Fruit fly (Drosophila melanogaster) whole organism, embryonic: ENCODE results near the gene CG7970.

Experiments used
- Adf1 ChIP-seq: fragments of 200-800 bp; sonication (Bioruptor generic); IDR thresholded peaks from 2 replicates; pipeline ENCODE4 v1.3.6; 2022; ENCODE audit warnings: missing biosample characterization, missing genetic modification characterization
- Atf3 ChIP-seq: fragments of 200-800 bp; sonication (Bioruptor generic); optimal IDR thresholded peaks from 3 replicates; lab custom pipeline; 2016; ENCODE audit warnings: missing biosample characterization, missing genetic modification characterization
- Awh ChIP-seq: fragments of 200-800 bp; sonication (Bioruptor generic); IDR thresholded peaks from 2 replicates; pipeline ENCODE4, ENCODE4 v1.3.6; 2022; ENCODE audit warnings: missing biosample characterization, missing genetic modification characterization
- CG12769 ChIP-seq: fragments of 200-800 bp; sonication (Bioruptor generic); optimal IDR thresholded peaks from 2 replicates; lab custom pipeline; 2019; ENCODE audit warnings: missing biosample characterization, mild to moderate bottlenecking, missing genetic modification characterization, moderate library complexity
- CG14860 ChIP-seq: fragments of 200-800 bp; sonication (Bioruptor generic); IDR thresholded peaks from 3 replicates; pipeline ENCODE4 v1.3.6; 2022; ENCODE audit warnings: missing biosample characterization, missing genetic modification characterization; ENCODE audit not compliant: partially characterized antibody
- CG15269 ChIP-seq: fragments of 200-800 bp; sonication (Bioruptor generic); optimal IDR thresholded peaks from 2 replicates; lab custom pipeline; 2018; ENCODE audit warnings: missing biosample characterization, mild to moderate bottlenecking, missing genetic modification characterization, moderate library complexity
- CG2678 ChIP-seq: fragments of 200-800 bp; sonication (Bioruptor generic); optimal IDR thresholded peaks from 3 replicates; lab custom pipeline; 2019; ENCODE audit warnings: missing biosample characterization, mild to moderate bottlenecking, missing genetic modification characterization, moderate library complexity
- CG31224 ChIP-seq: fragments of 200-800 bp; sonication (Bioruptor generic); IDR thresholded peaks from 2 replicates; pipeline ENCODE4 v1.3.6; 2022; ENCODE audit warnings: missing biosample characterization, missing genetic modification characterization
- CG4707 ChIP-seq: fragments of 200-800 bp; sonication (Bioruptor generic); optimal IDR thresholded peaks from 2 replicates; lab custom pipeline; 2018; ENCODE audit warnings: missing biosample characterization, mild to moderate bottlenecking, missing genetic modification characterization, moderate library complexity
- CG6175 ChIP-seq: fragments of 200-800 bp; sonication (Bioruptor generic); IDR thresholded peaks from 3 replicates; pipeline ENCODE4 v1.3.6; 2022; ENCODE audit warnings: missing biosample characterization, missing genetic modification characterization
- CG8290 ChIP-seq, 3 experiments: fragments of 200-800 bp; sonication (Bioruptor generic); optimal IDR thresholded peaks; 2 replicates each; lab custom pipeline; 2016 to 2019; ENCODE audit warnings: missing biosample characterization in 3 of 3, missing genetic modification characterization in 3 of 3, mild to moderate bottlenecking in 2 of 3, moderate library complexity in 1 of 3
- CG8478 ChIP-seq: fragments of >200 bp; optimal IDR thresholded peaks from 2 replicates; lab custom pipeline; 2018
- CG9817 ChIP-seq: fragments of 200-800 bp; sonication (Bioruptor generic); optimal IDR thresholded peaks from 2 replicates; lab custom pipeline; 2018; ENCODE audit warnings: missing biosample characterization, mild to moderate bottlenecking, missing genetic modification characterization, moderate library complexity
- Camta ChIP-seq: fragments of 200-800 bp; sonication (Bioruptor generic); optimal IDR thresholded peaks from 2 replicates; lab custom pipeline; 2016; ENCODE audit warnings: missing biosample characterization, missing genetic modification characterization
- CrebB ChIP-seq: fragments of 200-800 bp; sonication (Bioruptor generic); optimal IDR thresholded peaks from 3 replicates; lab custom pipeline; 2018; ENCODE audit warnings: missing biosample characterization, mild to moderate bottlenecking, missing genetic modification characterization
- D19B ChIP-seq: fragments of 200-800 bp; sonication (Bioruptor generic); optimal IDR thresholded peaks from 2 replicates; lab custom pipeline; 2017; ENCODE audit warnings: missing biosample characterization, mild to moderate bottlenecking, missing genetic modification characterization
- Deaf1 ChIP-seq: fragments of 200-800 bp; optimal IDR thresholded peaks from 3 replicates; lab custom pipeline; 2019; ENCODE audit warnings: missing biosample characterization, mild to moderate bottlenecking, missing genetic modification characterization, moderate library complexity
- Ets65A ChIP-seq: fragments of 200-800 bp; sonication (Bioruptor generic); peaks from one replicate; lab custom pipeline; 2016; ENCODE audit warnings: missing biosample characterization, missing genetic modification characterization
- Med ChIP-seq: fragments of 200-800 bp; sonication (Bioruptor generic); peaks from one replicate; lab custom pipeline; 2016; ENCODE audit warnings: missing biosample characterization, missing genetic modification characterization, mild to moderate bottlenecking, inconsistent platforms, moderate library complexity
- Pdp1 ChIP-seq, 2 experiments: fragments of 200-800 bp; sonication (Bioruptor generic); optimal IDR thresholded peaks; 3 replicates each; lab custom pipeline; 2016; ENCODE audit warnings: missing biosample characterization in 2 of 2, missing genetic modification characterization in 2 of 2, mild to moderate bottlenecking in 1 of 2, moderate library complexity in 1 of 2
- abd-A ChIP-seq: fragments of 200-800 bp; sonication (Bioruptor generic); optimal IDR thresholded peaks from 3 replicates; lab custom pipeline; 2019; ENCODE audit warnings: missing biosample characterization, mild to moderate bottlenecking, missing genetic modification characterization, moderate library complexity
- chinmo ChIP-seq: fragments of 200-800 bp; sonication (Bioruptor generic); IDR thresholded peaks from 4 replicates; pipeline ENCODE4 v1.3.6; 2022; ENCODE audit warnings: missing biosample characterization, missing genetic modification characterization; ENCODE audit not compliant: partially characterized antibody
- ci ChIP-seq: fragments of 200-800 bp; sonication (Bioruptor generic); IDR thresholded peaks from 3 replicates; pipeline ENCODE4 v1.3.6; 2022; ENCODE audit warnings: missing biosample characterization, missing genetic modification characterization
- ems ChIP-seq: fragments of 200-800 bp; sonication (Bioruptor generic); optimal IDR thresholded peaks from 3 replicates; lab custom pipeline; 2016; ENCODE audit warnings: missing biosample characterization, missing genetic modification characterization
- fd64A ChIP-seq: fragments of 200-800 bp; sonication (Bioruptor generic); optimal IDR thresholded peaks from 3 replicates; lab custom pipeline; 2018; ENCODE audit warnings: missing biosample characterization, mild to moderate bottlenecking, missing genetic modification characterization
- grn ChIP-seq: fragments of 200-800 bp; sonication (Bioruptor generic); optimal IDR thresholded peaks from 3 replicates; lab custom pipeline; 2017; ENCODE audit warnings: missing biosample characterization, missing genetic modification characterization
- hbn ChIP-seq: fragments of 200-800 bp; sonication (Bioruptor generic); IDR thresholded peaks from 2 replicates; pipeline ENCODE4 v1.3.6; 2022; ENCODE audit warnings: missing biosample characterization, missing genetic modification characterization; ENCODE audit not compliant: partially characterized antibody
- kni ChIP-seq: fragments of 200-800 bp; sonication (Bioruptor generic); optimal IDR thresholded peaks from 3 replicates; lab custom pipeline; 2017; ENCODE audit warnings: mild to moderate bottlenecking, missing biosample characterization, missing genetic modification reagents, missing genetic modification characterization
- lilli ChIP-seq: fragments of 200-800 bp; sonication (Bioruptor generic); optimal IDR thresholded peaks from 3 replicates; lab custom pipeline; 2016; ENCODE audit warnings: missing biosample characterization, missing genetic modification characterization
- oc ChIP-seq: fragments of 200-800 bp; sonication (Bioruptor generic); optimal IDR thresholded peaks from 2 replicates; lab custom pipeline; 2018; ENCODE audit warnings: missing biosample characterization, mild to moderate bottlenecking, missing genetic modification characterization, moderate library complexity
- onecut ChIP-seq: fragments of 200-800 bp; sonication (Bioruptor generic); IDR thresholded peaks from 2 replicates; pipeline ENCODE4 v1.3.6; 2022; ENCODE audit warnings: missing biosample characterization, missing genetic modification characterization
- pb ChIP-seq: fragments of 200-800 bp; sonication (Bioruptor generic); optimal IDR thresholded peaks from 3 replicates; lab custom pipeline; 2016; ENCODE audit warnings: missing biosample characterization, missing genetic modification characterization
- row ChIP-seq: fragments of 200-800 bp; sonication (Bioruptor generic); IDR thresholded peaks from 3 replicates; pipeline ENCODE4 v1.3.6; 2022; ENCODE audit warnings: missing biosample characterization, missing genetic modification characterization
- sd ChIP-seq: fragments of 200-800 bp; sonication (Bioruptor generic); optimal IDR thresholded peaks from 3 replicates; lab custom pipeline; 2018; ENCODE audit warnings: missing biosample characterization, mild to moderate bottlenecking, missing genetic modification characterization, moderate library complexity
- sim ChIP-seq: fragments of 200-800 bp; sonication (Bioruptor generic); IDR thresholded peaks from 2 replicates; pipeline ENCODE4 v1.3.6; 2022; ENCODE audit warnings: missing biosample characterization, missing genetic modification characterization
- toy ChIP-seq: fragments of 200-800 bp; sonication (Bioruptor generic); IDR thresholded peaks from 2 replicates; pipeline ENCODE4 v1.3.6; 2022; ENCODE audit warnings: missing biosample characterization, missing genetic modification characterization
- unpg ChIP-seq: fragments of 200-800 bp; sonication (Bioruptor generic); optimal IDR thresholded peaks from 3 replicates; lab custom pipeline; 2018; ENCODE audit warnings: missing biosample characterization, mild to moderate bottlenecking, missing genetic modification characterization, moderate library complexity
- vvl ChIP-seq: fragments of 200-800 bp; sonication (Bioruptor generic); IDR thresholded peaks from 2 replicates; pipeline ENCODE4 v1.3.6; 2022; ENCODE audit warnings: missing biosample characterization, missing genetic modification characterization
- wdn ChIP-seq: fragments of 200-800 bp; sonication (Bioruptor generic); IDR thresholded peaks from 2 replicates; pipeline ENCODE4 v1.3.6; 2022; ENCODE audit warnings: missing biosample characterization, missing genetic modification characterization
- z ChIP-seq: fragments of 200-800 bp; sonication (Bioruptor generic); IDR thresholded peaks from 3 replicates; pipeline ENCODE4 v1.3.6; 2022; ENCODE audit warnings: missing biosample characterization, missing genetic modification characterization

The CG7970 gene

DNA sequence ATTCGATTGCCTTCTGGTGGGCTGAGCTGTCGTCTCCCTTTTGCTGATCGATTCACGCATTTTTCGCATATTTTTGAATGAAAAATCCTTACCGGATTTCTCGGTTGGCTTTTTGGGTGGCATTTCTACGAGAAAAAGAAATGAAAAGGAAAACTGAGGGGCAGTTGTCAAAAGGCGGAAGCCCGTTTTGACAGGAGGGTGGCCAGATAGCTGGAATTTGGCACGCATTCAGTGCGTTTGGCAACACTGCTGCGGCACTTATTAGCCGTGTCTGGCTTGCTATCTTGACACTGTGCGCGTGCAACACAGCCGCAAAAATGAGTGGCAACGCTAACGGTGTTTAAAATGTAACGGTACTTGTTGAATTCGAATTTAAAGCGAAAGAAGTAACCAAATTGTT is 16.0 kb downstream of the CG7970 start, which contains the start of gene RpL23A (continued):
- TF ChIP-seq toy (GFP tag; lab: Robert Waterston, UW) (peak; percentile 77; the same call in 1 of the 2 replicates), sim (GFP tag; lab: Robert Waterston, UW) (peak; percentile 76), Atf3 (GFP tag; lab: Kevin White, UChicago) (peak; percentile 95), CG4707 (GFP tag; lab: Kevin White, UChicago) (peak; percentile 86), Pdp1 (GFP tag; optimal IDR thresholded peaks at IDR 0.05; lab: Kevin White, UChicago) (peak; percentile 92 to 93), CrebB (peak; percentile 93), unpg (GFP tag; lab: Kevin White, UChicago) (peak; percentile 89), fd64A (peak; percentile 91)

DNA sequence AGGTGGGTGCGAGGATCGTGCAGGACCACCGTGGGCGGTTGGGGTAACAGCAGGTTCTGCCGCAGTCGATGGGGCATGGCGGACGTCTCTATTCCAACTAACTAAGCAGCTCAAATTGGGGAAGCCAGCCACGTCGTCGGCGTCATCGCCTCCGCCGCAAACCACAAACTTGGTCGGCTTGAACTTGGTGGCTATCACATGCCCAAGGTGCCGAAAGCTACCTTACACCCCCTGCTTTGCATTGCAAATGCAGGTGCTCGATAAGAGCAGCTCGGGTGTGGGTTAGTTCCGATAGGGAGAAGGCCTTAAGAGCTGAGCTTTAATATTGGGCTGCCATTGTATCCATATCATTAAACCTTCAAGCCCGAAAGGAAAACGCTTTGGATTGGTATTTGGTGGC is 17.5 kb downstream of the CG7970 start, which contains the start of gene RabX5:
RabX5 (minus strand) TSS at position 101 of the 400 bp plus-strand sequence.
- TF ChIP-seq wdn (GFP tag; lab: Robert Waterston, UW), result no peak
- TF ChIP-seq CG8478 (lab: Kevin White, UChicago), result peak; percentile 4
- TF ChIP-seq CG14860 (GFP tag; lab: Robert Waterston, UW), result no peak
- TF ChIP-seq Med (GFP tag; lab: Kevin White, UChicago), result peak; percentile 55
- no peak for TF ChIP-seq CG8290 (GFP tag; optimal IDR thresholded peaks at IDR 0.05; lab: Kevin White, UChicago)
- no peak for TF ChIP-seq CG8290 (tag; optimal IDR thresholded peaks at IDR 0.05; lab: Kevin White, UChicago)

dm6 chr3L:1672627-1673026 is 20.1 kb downstream of the CG7970 start, which contains the start of gene CG13930:
Gene CG13930, minus strand, starts transcription at chr3L:1672727.
- TF ChIP-seq Ets65A (GFP tag; lab: Kevin White, UChicago), result peak; percentile 26
- no peak for TF ChIP-seq hbn (GFP tag; lab: Robert Waterston, UW)
- TF ChIP-seq, all 482 proteins: peak for 1

DNA sequence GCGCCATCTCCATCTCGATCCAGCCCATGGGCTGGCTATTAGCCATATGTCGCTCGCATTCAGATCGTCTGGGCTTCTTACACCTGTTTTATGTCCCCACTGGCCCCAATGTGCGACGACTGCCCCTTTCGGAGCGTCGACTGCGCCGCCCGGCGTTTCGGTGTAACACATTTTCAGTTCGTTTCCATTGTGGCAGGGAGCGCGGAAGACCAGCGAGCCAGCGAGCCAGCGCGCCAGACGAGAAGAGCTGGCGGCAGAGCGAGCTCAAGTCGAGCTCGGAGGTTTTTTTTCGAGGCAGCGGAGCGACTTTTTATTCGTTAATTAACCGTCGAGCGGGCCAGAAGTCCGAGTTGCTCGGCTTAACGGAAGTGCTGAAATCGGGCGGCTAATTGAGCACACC is 21.8 kb downstream of the CG7970 start, which contains the start of gene CG7991:
CG7991 (plus strand) TSS at position 329 of the 400 bp plus-strand sequence.
- TF ChIP-seq Adf1 (GFP tag; lab: Robert Waterston, UW) (peak; percentile 73), CG12769 (tag; lab: Kevin White, UChicago) (peak; percentile 42), kni (GFP tag; lab: Kevin White, UChicago) (peak; percentile 52), D19B (GFP tag; lab: Kevin White, UChicago) (no peak), CG2678 (tag; lab: Kevin White, UChicago) (no peak), CG6175 (GFP tag; lab: Robert Waterston, UW) (peak; percentile 90), CG15269 (tag; lab: Kevin White, UChicago) (peak; percentile 81), Med (GFP tag; lab: Kevin White, UChicago) (peak; percentile 45), lilli (no peak), chinmo (GFP tag; lab: Robert Waterston, UW) (peak; percentile 76; the same call in 1 of the 4 replicates), pb (peak; percentile 2), CG31224 (GFP tag; lab: Robert Waterston, UW) (no peak), ci (GFP tag; lab: Robert Waterston, UW) (0 out of 3 replicates have a peak, but pooled peaks have one; percentile 15), z (GFP tag; lab: Robert Waterston, UW) (0 out of 3 replicates have a peak, but pooled peaks have one; percentile 21), Deaf1 (tag; lab: Kevin White, UChicago) (peak; percentile 52), ems (GFP tag; lab: Kevin White, UChicago) (no peak), row (0 out of 3 replicates have a peak, but pooled peaks have one; percentile 16), Awh (GFP tag; lab: Robert Waterston, UW) (peak; percentile 41; the same call in 1 of the 2 replicates)

dm6 chr3L:1675242-1675641 is 22.7 kb downstream of the CG7970 start:
- peak; percentile 53 for TF ChIP-seq CG12769 (tag; lab: Kevin White, UChicago)
- TF ChIP-seq sd, result peak; percentile 65
- peak; percentile 76 for TF ChIP-seq vvl (GFP tag; lab: Robert Waterston, UW)
- TF ChIP-seq CG9817, result no peak
- TF ChIP-seq onecut (GFP tag; lab: Robert Waterston, UW), result peak; percentile 67
- TF ChIP-seq grn (GFP tag; lab: Kevin White, UChicago), result peak; percentile 74
- peak; percentile 37 for TF ChIP-seq oc (tag; lab: Kevin White, UChicago)
- TF ChIP-seq abd-A, result peak; percentile 78
- TF ChIP-seq Camta, result no peak
- TF ChIP-seq, all 482 proteins: peak for 7
